Fruit fly (Drosophila melanogaster) whole organism, embryonic: ENCODE data around the gene Uev1A.
A peak's percentile ranks its signal among the peaks of the same experiment; 100 is the strongest.

Experiments
- Bdp1 ChIP-seq: fragments of 200-800 bp; sonication (Bioruptor generic); optimal IDR thresholded peaks from 3 replicates; lab custom pipeline; 2016; ENCODE audit warnings: missing biosample characterization, missing genetic modification characterization
- CG10431 ChIP-seq: fragments of 200-800 bp; sonication (Bioruptor generic); optimal IDR thresholded peaks from 3 replicates; lab custom pipeline; 2018; ENCODE audit warnings: missing biosample characterization, mild to moderate bottlenecking, missing genetic modification characterization
- CG12236 ChIP-seq: fragments of 200-800 bp; sonication (Bioruptor generic); optimal IDR thresholded peaks from 2 replicates; lab custom pipeline; 2016; ENCODE audit warnings: missing biosample characterization, missing genetic modification characterization
- CG1233 ChIP-seq: fragments of 200-800 bp; sonication (Bioruptor generic); optimal IDR thresholded peaks from 4 replicates; lab custom pipeline; 2018; ENCODE audit warnings: missing biosample characterization, mild to moderate bottlenecking, missing genetic modification characterization
- CG13296 ChIP-seq: fragments of 200-800 bp; sonication (Bioruptor generic); optimal IDR thresholded peaks from 3 replicates; lab custom pipeline; 2018; ENCODE audit warnings: missing biosample characterization, mild to moderate bottlenecking, missing genetic modification characterization
- CG14014 ChIP-seq: fragments of 200-800 bp; sonication (Bioruptor generic); IDR thresholded peaks from 2 replicates; pipeline ENCODE4 v1.3.6; 2022; ENCODE audit warnings: missing biosample characterization, missing genetic modification characterization
- CG14050 ChIP-seq: fragments of 200-800 bp; sonication (Bioruptor generic); IDR thresholded peaks from 3 replicates; pipeline ENCODE4 v1.3.6; 2022; ENCODE audit warnings: missing biosample characterization, missing genetic modification characterization
- CG17186 ChIP-seq: fragments of 200-800 bp; sonication (Bioruptor generic); optimal IDR thresholded peaks from 3 replicates; lab custom pipeline; 2017; ENCODE audit warnings: missing biosample characterization, missing genetic modification reagents, missing genetic modification characterization
- CG17829 ChIP-seq: fragments of 200-800 bp; optimal IDR thresholded peaks from 2 replicates; lab custom pipeline; 2019; ENCODE audit warnings: missing biosample characterization, mild to moderate bottlenecking, missing genetic modification characterization, moderate library complexity
- CG18764 ChIP-seq: fragments of 200-800 bp; sonication (Bioruptor generic); optimal IDR thresholded peaks from 3 replicates; lab custom pipeline; 2016; ENCODE audit warnings: missing biosample characterization, missing genetic modification characterization
- CG32772 ChIP-seq: fragments of 200-800 bp; sonication (Bioruptor generic); IDR thresholded peaks from 2 replicates; pipeline ENCODE4 v1.3.6; 2022; ENCODE audit warnings: missing biosample characterization, missing genetic modification characterization
- CG3407 ChIP-seq: fragments of 200-800 bp; sonication (Bioruptor generic); optimal IDR thresholded peaks from 2 replicates; lab custom pipeline; 2018; ENCODE audit warnings: missing biosample characterization, mild to moderate bottlenecking, missing genetic modification characterization
- CG3838 ChIP-seq: fragments of 200-800 bp; sonication (Bioruptor generic); optimal IDR thresholded peaks from 3 replicates; lab custom pipeline; 2016; ENCODE audit warnings: missing biosample characterization, missing genetic modification characterization
- CG42726 ChIP-seq: fragments of 200-800 bp; sonication (Bioruptor generic); IDR thresholded peaks from 2 replicates; pipeline ENCODE4 v1.3.6; 2022; ENCODE audit warnings: missing biosample characterization, missing genetic modification characterization; ENCODE audit not compliant: partially characterized antibody
- CG4328 ChIP-seq: fragments of 200-800 bp; sonication (Bioruptor generic); optimal IDR thresholded peaks from 3 replicates; lab custom pipeline; 2017; ENCODE audit warnings: missing biosample characterization, missing genetic modification reagents, missing genetic modification characterization
- CG43689 ChIP-seq: fragments of 200-800 bp; sonication (Bioruptor generic); IDR thresholded peaks from 2 replicates; pipeline ENCODE4 v1.3.6; 2022; ENCODE audit warnings: missing biosample characterization, missing genetic modification characterization
- CG7963 ChIP-seq: fragments of 200-800 bp; sonication (Bioruptor generic); IDR thresholded peaks from 3 replicates; pipeline ENCODE4 v1.3.6; 2022; ENCODE audit warnings: missing biosample characterization, missing genetic modification characterization; ENCODE audit not compliant: partially characterized antibody
- CG8924 ChIP-seq: fragments of 200-800 bp; optimal IDR thresholded peaks from 3 replicates; lab custom pipeline; 2019; ENCODE audit warnings: missing biosample characterization, mild to moderate bottlenecking, missing genetic modification characterization, moderate library complexity
- CG9215 ChIP-seq: fragments of 200-800 bp; sonication (Bioruptor generic); IDR thresholded peaks from 2 replicates; pipeline ENCODE4 v1.3.6; 2022; ENCODE audit warnings: missing biosample characterization, missing genetic modification characterization
- CG9797 ChIP-seq: fragments of 200-800 bp; sonication (Bioruptor generic); optimal IDR thresholded peaks from 3 replicates; lab custom pipeline; 2018; ENCODE audit warnings: missing biosample characterization, mild to moderate bottlenecking, missing genetic modification characterization
- E2f2 ChIP-seq: fragments of 200-800 bp; sonication (Bioruptor generic); IDR thresholded peaks from 2 replicates; pipeline ENCODE4 v1.3.6; 2022; ENCODE audit warnings: missing biosample characterization, missing genetic modification characterization
- Eip74EF ChIP-seq, 2 experiments: fragments of 200-800 bp in 1 of 2; fragments of >200 bp in 1 of 2; sonication (Bioruptor generic) in 1 of 2; optimal IDR thresholded peaks; 2 replicates each; lab custom pipeline; 2017 to 2019; ENCODE audit warnings: missing biosample characterization in 2 of 2, missing genetic modification characterization in 2 of 2, mild to moderate bottlenecking in 1 of 2, moderate library complexity in 1 of 2
- H15 ChIP-seq: fragments of 200-800 bp; sonication (Bioruptor generic); IDR thresholded peaks from 3 replicates; pipeline ENCODE4 v1.3.6; 2022; ENCODE audit warnings: missing biosample characterization, missing genetic modification characterization
- HLH3B ChIP-seq: fragments of 200-800 bp; sonication (Bioruptor generic); IDR thresholded peaks from 2 replicates; pipeline ENCODE4 v1.3.6; 2022; ENCODE audit warnings: missing biosample characterization, missing genetic modification characterization
- Hr3 ChIP-seq: fragments of 200-800 bp; sonication (Bioruptor generic); optimal IDR thresholded peaks from 3 replicates; lab custom pipeline; 2016; ENCODE audit warnings: missing biosample characterization, missing genetic modification characterization
- Lhr ChIP-seq: fragments of 200-800 bp; sonication (Bioruptor generic); optimal IDR thresholded peaks from 3 replicates; lab custom pipeline; 2017; ENCODE audit warnings: mild to moderate bottlenecking, missing biosample characterization, missing genetic modification reagents, missing genetic modification characterization
- Oaz ChIP-seq: fragments of 200-800 bp; sonication (Bioruptor generic); IDR thresholded peaks from 2 replicates; pipeline ENCODE4 v1.3.6; 2022; ENCODE audit warnings: missing biosample characterization, missing genetic modification characterization
- Scr ChIP-seq: fragments of 200-800 bp; sonication (Bioruptor generic); IDR thresholded peaks from 2 replicates; pipeline ENCODE4 v1.3.6; 2022; ENCODE audit warnings: missing biosample characterization, missing genetic modification characterization; ENCODE audit not compliant: partially characterized antibody
- Sry-β ChIP-seq: fragments of 200-800 bp; sonication (Bioruptor generic); optimal IDR thresholded peaks from 2 replicates; lab custom pipeline; 2018; ENCODE audit warnings: missing biosample characterization, mild to moderate bottlenecking, missing genetic modification characterization, moderate library complexity
- TFAM ChIP-seq: fragments of 200-800 bp; sonication (Bioruptor generic); optimal IDR thresholded peaks from 2 replicates; lab custom pipeline; 2017; ENCODE audit warnings: missing biosample characterization, missing genetic modification characterization, inconsistent platforms
- Xbp1 ChIP-seq: fragments of 200-800 bp; sonication (Bioruptor generic); optimal IDR thresholded peaks from 3 replicates; lab custom pipeline; 2016; ENCODE audit warnings: missing biosample characterization, mild to moderate bottlenecking, missing genetic modification characterization
- chif ChIP-seq, 2 experiments: fragments of 200-800 bp; sonication (Bioruptor generic); optimal IDR thresholded peaks; 3 replicates each; lab custom pipeline; 2016; ENCODE audit warnings: missing biosample characterization in 2 of 2, missing genetic modification characterization in 2 of 2
- crp ChIP-seq, 2 experiments: fragments of 200-800 bp; sonication (Bioruptor generic); optimal IDR thresholded peaks; 2 replicates in 1 of 2; 3 replicates in 1 of 2; lab custom pipeline; 2017; ENCODE audit warnings: missing biosample characterization in 2 of 2, missing genetic modification characterization in 2 of 2, mild to moderate bottlenecking in 1 of 2, moderate library complexity in 1 of 2
- dan ChIP-seq: fragments of 200-800 bp; sonication (Bioruptor generic); IDR thresholded peaks from 2 replicates; pipeline ENCODE4 v1.3.6; 2022; ENCODE audit warnings: missing biosample characterization, missing genetic modification characterization
- dysf ChIP-seq: fragments of 200-800 bp; sonication (Bioruptor generic); IDR thresholded peaks from 3 replicates; pipeline ENCODE4 v1.3.6; 2022; ENCODE audit warnings: missing biosample characterization, missing genetic modification characterization
- ewg ChIP-seq: fragments of 200-800 bp; sonication (Bioruptor generic); optimal IDR thresholded peaks from 3 replicates; lab custom pipeline; 2017; ENCODE audit warnings: mild to moderate bottlenecking, missing biosample characterization, missing genetic modification reagents, missing genetic modification characterization
- fd102C ChIP-seq: fragments of 200-800 bp; sonication (Bioruptor generic); optimal IDR thresholded peaks from 2 replicates; lab custom pipeline; 2018; ENCODE audit warnings: missing biosample characterization, mild to moderate bottlenecking, missing genetic modification characterization, moderate library complexity
- gsb ChIP-seq: fragments of 200-800 bp; sonication (Bioruptor generic); IDR thresholded peaks from 2 replicates; pipeline ENCODE4 v1.3.6; 2022; ENCODE audit warnings: missing biosample characterization, missing genetic modification characterization
- gsb-n ChIP-seq: fragments of 200-800 bp; sonication (Bioruptor generic); optimal IDR thresholded peaks from 3 replicates; lab custom pipeline; 2018; ENCODE audit warnings: missing biosample characterization, mild to moderate bottlenecking, missing genetic modification characterization
- ham ChIP-seq: fragments of 200-800 bp; sonication (Bioruptor generic); IDR thresholded peaks from 2 replicates; pipeline ENCODE4 v1.3.6; 2022; ENCODE audit warnings: missing biosample characterization, missing genetic modification characterization
- kah ChIP-seq: fragments of 200-800 bp; sonication (Bioruptor generic); optimal IDR thresholded peaks from 2 replicates; lab custom pipeline; 2018; ENCODE audit warnings: missing biosample characterization, mild to moderate bottlenecking, missing genetic modification characterization
- kay ChIP-seq: fragments of 200-800 bp; sonication (Bioruptor generic); optimal IDR thresholded peaks from 2 replicates; lab custom pipeline; 2016; ENCODE audit warnings: missing biosample characterization, missing genetic modification characterization
- lola ChIP-seq, 3 experiments: fragments of >200 bp in 2 of 3; fragments of 200-800 bp in 1 of 3; sonication (Bioruptor generic) in 1 of 3; optimal IDR thresholded peaks; 2 replicates each; lab custom pipeline; 2017 to 2019; ENCODE audit warnings: missing biosample characterization in 3 of 3, missing genetic modification characterization in 3 of 3, mild to moderate bottlenecking in 1 of 3, moderate library complexity in 1 of 3
- org-1 ChIP-seq: fragments of 200-800 bp; sonication (Bioruptor generic); optimal IDR thresholded peaks from 2 replicates; lab custom pipeline; 2017; ENCODE audit warnings: missing biosample characterization, missing genetic modification characterization
- phol ChIP-seq: fragments of 200-800 bp; sonication (Bioruptor generic); optimal IDR thresholded peaks from 3 replicates; lab custom pipeline; 2018; ENCODE audit warnings: missing biosample characterization, mild to moderate bottlenecking, missing genetic modification characterization, moderate library complexity
- shn ChIP-seq: fragments of 200-800 bp; sonication (Bioruptor generic); optimal IDR thresholded peaks from 3 replicates; lab custom pipeline; 2016; ENCODE audit warnings: missing biosample characterization, missing genetic modification characterization
- stwl ChIP-seq: fragments of 200-800 bp; sonication (Bioruptor generic); optimal IDR thresholded peaks from 3 replicates; lab custom pipeline; 2018; ENCODE audit warnings: missing biosample characterization, mild to moderate bottlenecking, missing genetic modification characterization, moderate library complexity
- tna ChIP-seq: fragments of 200-800 bp; sonication (Bioruptor generic); IDR thresholded peaks from 2 replicates; pipeline ENCODE4 v1.3.6; 2022; ENCODE audit warnings: missing biosample characterization, missing genetic modification characterization; ENCODE audit not compliant: partially characterized antibody
- trem ChIP-seq: fragments of 200-800 bp; optimal IDR thresholded peaks from 3 replicates; lab custom pipeline; 2019; ENCODE audit warnings: missing biosample characterization, mild to moderate bottlenecking, missing genetic modification characterization, moderate library complexity
- zfh1 ChIP-seq: fragments of 200-800 bp; sonication (Bioruptor generic); IDR thresholded peaks from 3 replicates; pipeline ENCODE4 v1.3.6; 2022; ENCODE audit warnings: missing biosample characterization, missing genetic modification characterization

Gene Uev1A

DNA sequence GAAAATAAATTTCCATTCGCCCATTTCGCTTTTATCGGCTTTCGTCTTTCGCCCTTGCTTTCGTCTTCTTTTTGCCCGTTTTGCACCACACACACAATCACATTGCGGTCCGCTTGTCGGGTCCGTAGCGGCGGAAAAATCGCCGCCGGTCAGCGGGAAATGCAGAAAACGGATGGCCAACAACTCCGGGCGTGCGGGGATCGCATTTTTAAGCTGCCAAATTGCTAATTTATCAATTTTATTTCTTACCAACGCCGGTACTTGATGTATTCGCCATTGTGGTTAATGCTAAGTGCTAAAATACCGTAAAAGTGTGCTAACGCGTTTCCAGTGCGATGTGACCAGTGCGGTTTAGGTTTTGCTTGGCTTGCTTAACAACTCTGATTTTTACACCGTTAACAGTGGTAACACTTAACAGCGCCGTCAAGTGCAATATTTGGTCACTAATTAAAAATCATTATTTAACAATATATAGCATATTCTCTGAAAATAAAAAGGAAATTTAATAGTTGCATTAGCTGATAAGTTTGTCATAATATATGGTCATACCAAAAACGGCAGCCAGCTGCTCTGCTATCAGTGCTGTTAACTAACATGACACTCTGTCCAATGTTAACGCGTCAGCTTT, at the start of gene Uev1A, which contains the start of gene Membrin (continued):
- TF ChIP-seq lola (GFP tag; optimal IDR thresholded peaks at IDR 0.05; lab: Kevin White, UChicago) = no peak
- no peak for TF ChIP-seq org-1 (GFP tag; lab: Kevin White, UChicago)
- TF ChIP-seq Lhr (GFP tag; lab: Kevin White, UChicago) = peak; percentile 24
- no peak for TF ChIP-seq CG9215 (GFP tag; lab: Robert Waterston, UW)
- no peak for TF ChIP-seq CG43689 (GFP tag; lab: Robert Waterston, UW)
- TF ChIP-seq Xbp1 = peak; percentile 5
- TF ChIP-seq CG42726 = no peak
- TF ChIP-seq CG4328 (GFP tag; lab: Kevin White, UChicago) = no peak
- no peak for TF ChIP-seq CG3838 (GFP tag; lab: Kevin White, UChicago)
- no peak for TF ChIP-seq TFAM (GFP tag; lab: Kevin White, UChicago)
- no peak for TF ChIP-seq Hr3 (GFP tag; lab: Kevin White, UChicago)
- TF ChIP-seq gsb-n = no peak
- no peak for TF ChIP-seq dysf (GFP tag; lab: Robert Waterston, UW)
- TF ChIP-seq shn (GFP tag; lab: Kevin White, UChicago) = no peak
- TF ChIP-seq dan = no peak
- no peak for TF ChIP-seq CG10431 (GFP tag; lab: Kevin White, UChicago)
- no peak for TF ChIP-seq kay
- peak; percentile 37 for TF ChIP-seq CG17186 (GFP tag; lab: Kevin White, UChicago)
- TF ChIP-seq CG8924 (tag; lab: Kevin White, UChicago) = peak; percentile 1
- no peak for TF ChIP-seq CG32772
- no peak for TF ChIP-seq kah (GFP tag; lab: Kevin White, UChicago)
- no peak for TF ChIP-seq chif (GFP tag; optimal IDR thresholded peaks at IDR 0.05; lab: Kevin White, UChicago)
- TF ChIP-seq CG1233 (GFP tag; lab: Kevin White, UChicago) = no peak
- peak; percentile 53 for TF ChIP-seq trem
- TF ChIP-seq crp (GFP tag; optimal IDR thresholded peaks at IDR 0.05; lab: Kevin White, UChicago) = peak; percentile 4 to 80
- TF ChIP-seq ham (GFP tag; lab: Robert Waterston, UW) = no peak
- no peak for TF ChIP-seq gsb
- no peak for TF ChIP-seq CG7963
- no peak for TF ChIP-seq Eip74EF (GFP tag; optimal IDR thresholded peaks at IDR 0.05; lab: Kevin White, UChicago)
- peak; percentile 95 for TF ChIP-seq phol (tag; lab: Kevin White, UChicago)
- no peak for TF ChIP-seq CG18764 (GFP tag; lab: Kevin White, UChicago)
- TF ChIP-seq zfh1 (GFP tag; lab: Robert Waterston, UW) = no peak
- no peak for TF ChIP-seq CG14014 (GFP tag; lab: Robert Waterston, UW)
- no peak for TF ChIP-seq fd102C (GFP tag; lab: Kevin White, UChicago)
- TF ChIP-seq CG14050 (GFP tag; lab: Robert Waterston, UW) = no peak
- peak; percentile 13 for TF ChIP-seq Sry-β
- TF ChIP-seq Oaz = no peak
- no peak for TF ChIP-seq HLH3B
- TF ChIP-seq CG17829 (tag; lab: Kevin White, UChicago) = peak; percentile 15
- no peak for TF ChIP-seq CG3407 (GFP tag; lab: Kevin White, UChicago)
- TF ChIP-seq CG9797 (GFP tag; lab: Kevin White, UChicago) = peak; percentile 97
- no peak for TF ChIP-seq CG12236 (GFP tag; lab: Kevin White, UChicago)
- TF ChIP-seq H15 (GFP tag; lab: Robert Waterston, UW) = no peak
- peak; percentile 92 for TF ChIP-seq stwl (tag; lab: Kevin White, UChicago)
- TF ChIP-seq ewg (GFP tag; lab: Kevin White, UChicago) = no peak
- TF ChIP-seq tna (GFP tag; lab: Robert Waterston, UW) = no peak
- no peak for TF ChIP-seq CG13296 (GFP tag; lab: Kevin White, UChicago)
- no peak for TF ChIP-seq Bdp1 (GFP tag; lab: Kevin White, UChicago)
- TF ChIP-seq E2f2 (GFP tag; lab: Robert Waterston, UW) = no peak
- TF ChIP-seq Scr (GFP tag; lab: Robert Waterston, UW) = 0 out of 2 replicates have a peak, but pooled peaks have one; percentile 21
